Worm (Caenorhabditis elegans): ENCODE measurements around the gene C06E1.1.

- TF ChIP-seq mab-5 (tag; optimal IDR thresholded peaks at IDR 0.05) (no peak), nhr-77 (tag; optimal IDR thresholded peaks at IDR 0.05) (no peak), aly-2 (tag; optimal IDR thresholded peaks at IDR 0.05) (no peak), mdl-1 (tag; optimal IDR thresholded peaks at IDR 0.05) (no peak), lin-39 (tag; optimal IDR thresholded peaks at IDR 0.05) (no peak), nhr-25 (tag; optimal IDR thresholded peaks at IDR 0.05) (peak; percentile 55), ceh-82 (tag; optimal IDR thresholded peaks at IDR 0.05) (no peak), ztf-4 (tag; optimal IDR thresholded peaks at IDR 0.05) (no peak), lsy-2 (tag; optimal IDR thresholded peaks at IDR 0.05) (no peak)
Measured at ce11 chrIII:8655412-8655811, 49.8 kb downstream of the C06E1.1 start.
